Fruit fly (Drosophila melanogaster) whole organism, embryonic: ENCODE measurements around the gene CG15141.

Source experiments
- ATbp ChIP-seq: fragments of 200-800 bp; sonication (Bioruptor generic); optimal IDR thresholded peaks from 2 replicates; lab custom pipeline; 2017; ENCODE audit warnings: missing biosample characterization, mild to moderate bottlenecking, missing genetic modification characterization, missing genetic modification reagents
- Atf3 ChIP-seq: fragments of 200-800 bp; sonication (Bioruptor generic); optimal IDR thresholded peaks from 3 replicates; lab custom pipeline; 2016; ENCODE audit warnings: missing biosample characterization, missing genetic modification characterization
- Awh ChIP-seq: fragments of 200-800 bp; sonication (Bioruptor generic); IDR thresholded peaks from 2 replicates; pipeline ENCODE4, ENCODE4 v1.3.6; 2022; ENCODE audit warnings: missing biosample characterization, missing genetic modification characterization
- CG10959 ChIP-seq: fragments of 200-800 bp; sonication (Bioruptor generic); IDR thresholded peaks from 2 replicates; pipeline ENCODE4 v1.3.6; 2022; ENCODE audit warnings: missing biosample characterization, missing genetic modification characterization
- CG13123 ChIP-seq: fragments of 200-800 bp; sonication (Bioruptor generic); optimal IDR thresholded peaks from 2 replicates; lab custom pipeline; 2016; ENCODE audit warnings: missing biosample characterization, missing genetic modification characterization
- CG13287 ChIP-seq: fragments of 200-800 bp; sonication (Bioruptor generic); IDR thresholded peaks from 2 replicates; pipeline ENCODE4 v1.3.6; 2022; ENCODE audit warnings: missing biosample characterization, missing genetic modification characterization; ENCODE audit not compliant: partially characterized antibody
- CG13424 ChIP-seq: fragments of 200-800 bp; sonication (Bioruptor generic); optimal IDR thresholded peaks from 2 replicates; lab custom pipeline; 2019; ENCODE audit warnings: missing biosample characterization, mild to moderate bottlenecking, missing genetic modification characterization, moderate library complexity
- CG13894 ChIP-seq: fragments of 200-800 bp; sonication (Bioruptor generic); optimal IDR thresholded peaks from 3 replicates; lab custom pipeline; 2018; ENCODE audit warnings: missing biosample characterization, mild to moderate bottlenecking, missing genetic modification characterization, moderate library complexity
- CG14860 ChIP-seq: fragments of 200-800 bp; sonication (Bioruptor generic); IDR thresholded peaks from 3 replicates; pipeline ENCODE4 v1.3.6; 2022; ENCODE audit warnings: missing biosample characterization, missing genetic modification characterization; ENCODE audit not compliant: partially characterized antibody
- CG2202 ChIP-seq: fragments of 200-800 bp; sonication (Bioruptor generic); optimal IDR thresholded peaks from 2 replicates; lab custom pipeline; 2018; ENCODE audit warnings: missing biosample characterization, mild to moderate bottlenecking, missing genetic modification characterization
- CG31441 ChIP-seq: fragments of 200-800 bp; sonication (Bioruptor generic); IDR thresholded peaks from 2 replicates; pipeline ENCODE4 v1.3.6; 2022; ENCODE audit warnings: missing biosample characterization, missing genetic modification characterization
- CG3995 ChIP-seq: fragments of 200-800 bp; sonication (Bioruptor generic); optimal IDR thresholded peaks from 3 replicates; lab custom pipeline; 2016; ENCODE audit warnings: missing biosample characterization, missing genetic modification characterization
- CG4820 ChIP-seq: fragments of 200-800 bp; sonication (Bioruptor generic); optimal IDR thresholded peaks from 3 replicates; lab custom pipeline; 2016; ENCODE audit warnings: missing biosample characterization, missing genetic modification characterization
- CG6175 ChIP-seq: fragments of 200-800 bp; sonication (Bioruptor generic); IDR thresholded peaks from 3 replicates; pipeline ENCODE4 v1.3.6; 2022; ENCODE audit warnings: missing biosample characterization, missing genetic modification characterization
- CG7372 ChIP-seq: fragments of 200-800 bp; sonication (Bioruptor generic); IDR thresholded peaks from 2 replicates; pipeline ENCODE4 v1.3.6; 2022; ENCODE audit warnings: missing biosample characterization, missing genetic modification characterization
- CG7786 ChIP-seq: fragments of 200-800 bp; sonication (Bioruptor generic); optimal IDR thresholded peaks from 2 replicates; lab custom pipeline; 2016; ENCODE audit warnings: missing biosample characterization, missing genetic modification characterization
- CG8089 ChIP-seq: fragments of 200-800 bp; sonication (Bioruptor generic); optimal IDR thresholded peaks from 3 replicates; lab custom pipeline; 2016; ENCODE audit warnings: missing biosample characterization, missing genetic modification characterization
- CG9215 ChIP-seq: fragments of 200-800 bp; sonication (Bioruptor generic); IDR thresholded peaks from 2 replicates; pipeline ENCODE4 v1.3.6; 2022; ENCODE audit warnings: missing biosample characterization, missing genetic modification characterization
- CG9876 ChIP-seq: fragments of 200-800 bp; sonication (Bioruptor generic); optimal IDR thresholded peaks from 2 replicates; lab custom pipeline; 2016; ENCODE audit warnings: missing biosample characterization, missing genetic modification characterization
- CrebB ChIP-seq: fragments of 200-800 bp; sonication (Bioruptor generic); optimal IDR thresholded peaks from 3 replicates; lab custom pipeline; 2018; ENCODE audit warnings: missing biosample characterization, mild to moderate bottlenecking, missing genetic modification characterization
- Dfd ChIP-seq, 2 experiments: fragments of >200 bp; optimal IDR thresholded peaks; 2 replicates each; lab custom pipeline; 2017; ENCODE audit warnings: missing biosample characterization in 2 of 2, missing genetic modification characterization in 2 of 2
- Ets65A ChIP-seq: fragments of 200-800 bp; sonication (Bioruptor generic); peaks from one replicate; lab custom pipeline; 2016; ENCODE audit warnings: missing biosample characterization, missing genetic modification characterization
- NK7.1 ChIP-seq: fragments of 200-800 bp; sonication (Bioruptor generic); optimal IDR thresholded peaks from 3 replicates; lab custom pipeline; 2016; ENCODE audit warnings: missing biosample characterization, missing genetic modification characterization
- bcd ChIP-seq: fragments of 200-800 bp; sonication (Bioruptor generic); optimal IDR thresholded peaks from 2 replicates; lab custom pipeline; 2017; ENCODE audit warnings: missing biosample characterization, mild to moderate bottlenecking, missing genetic modification characterization
- crol ChIP-seq: fragments of 200-800 bp; sonication (Bioruptor generic); IDR thresholded peaks from 2 replicates; pipeline ENCODE4 v1.3.6; 2022; ENCODE audit warnings: missing biosample characterization, missing genetic modification characterization
- dimm ChIP-seq: fragments of 200-800 bp; sonication (Bioruptor generic); IDR thresholded peaks from 2 replicates; pipeline ENCODE4 v1.3.6; 2022; ENCODE audit warnings: missing biosample characterization, missing genetic modification characterization
- ftz-f1 ChIP-seq: fragments of 200-800 bp; sonication (Bioruptor generic); optimal IDR thresholded peaks from 2 replicates; lab custom pipeline; 2016; ENCODE audit warnings: missing biosample characterization, missing genetic modification characterization
- gsb ChIP-seq: fragments of 200-800 bp; sonication (Bioruptor generic); IDR thresholded peaks from 2 replicates; pipeline ENCODE4 v1.3.6; 2022; ENCODE audit warnings: missing biosample characterization, missing genetic modification characterization
- knrl ChIP-seq: fragments of 200-800 bp; sonication (Bioruptor generic); IDR thresholded peaks from 3 replicates; pipeline ENCODE4 v1.3.6; 2022; ENCODE audit warnings: missing biosample characterization, missing genetic modification characterization; ENCODE audit not compliant: partially characterized antibody
- mam ChIP-seq: fragments of 200-800 bp; sonication (Bioruptor generic); optimal IDR thresholded peaks from 3 replicates; lab custom pipeline; 2016; ENCODE audit warnings: missing biosample characterization, missing genetic modification characterization
- mirr ChIP-seq: fragments of 200-800 bp; sonication (Bioruptor generic); optimal IDR thresholded peaks from 3 replicates; lab custom pipeline; 2018; ENCODE audit warnings: missing biosample characterization, mild to moderate bottlenecking, missing genetic modification characterization
- nmo ChIP-seq: fragments of 200-800 bp; sonication (Bioruptor generic); optimal IDR thresholded peaks from 2 replicates; lab custom pipeline; 2018; ENCODE audit warnings: missing biosample characterization, mild to moderate bottlenecking, missing genetic modification characterization, moderate library complexity
- pfk ChIP-seq: fragments of 200-800 bp; sonication (Bioruptor generic); optimal IDR thresholded peaks from 2 replicates; lab custom pipeline; 2018; ENCODE audit warnings: missing biosample characterization, mild to moderate bottlenecking, missing genetic modification characterization, moderate library complexity
- unpg ChIP-seq: fragments of 200-800 bp; sonication (Bioruptor generic); optimal IDR thresholded peaks from 3 replicates; lab custom pipeline; 2018; ENCODE audit warnings: missing biosample characterization, mild to moderate bottlenecking, missing genetic modification characterization, moderate library complexity
- vvl ChIP-seq: fragments of 200-800 bp; sonication (Bioruptor generic); IDR thresholded peaks from 2 replicates; pipeline ENCODE4 v1.3.6; 2022; ENCODE audit warnings: missing biosample characterization, missing genetic modification characterization
- zen ChIP-seq: fragments of 200-800 bp; sonication (Bioruptor generic); optimal IDR thresholded peaks from 3 replicates; lab custom pipeline; 2018; ENCODE audit warnings: missing biosample characterization, mild to moderate bottlenecking, missing genetic modification characterization, moderate library complexity
- zen2 ChIP-seq: fragments of 200-800 bp; sonication (Bioruptor generic); IDR thresholded peaks from 3 replicates; pipeline ENCODE4 v1.3.6; 2022; ENCODE audit warnings: missing biosample characterization, missing genetic modification characterization; ENCODE audit not compliant: partially characterized antibody

The CG15141 gene

DNA sequence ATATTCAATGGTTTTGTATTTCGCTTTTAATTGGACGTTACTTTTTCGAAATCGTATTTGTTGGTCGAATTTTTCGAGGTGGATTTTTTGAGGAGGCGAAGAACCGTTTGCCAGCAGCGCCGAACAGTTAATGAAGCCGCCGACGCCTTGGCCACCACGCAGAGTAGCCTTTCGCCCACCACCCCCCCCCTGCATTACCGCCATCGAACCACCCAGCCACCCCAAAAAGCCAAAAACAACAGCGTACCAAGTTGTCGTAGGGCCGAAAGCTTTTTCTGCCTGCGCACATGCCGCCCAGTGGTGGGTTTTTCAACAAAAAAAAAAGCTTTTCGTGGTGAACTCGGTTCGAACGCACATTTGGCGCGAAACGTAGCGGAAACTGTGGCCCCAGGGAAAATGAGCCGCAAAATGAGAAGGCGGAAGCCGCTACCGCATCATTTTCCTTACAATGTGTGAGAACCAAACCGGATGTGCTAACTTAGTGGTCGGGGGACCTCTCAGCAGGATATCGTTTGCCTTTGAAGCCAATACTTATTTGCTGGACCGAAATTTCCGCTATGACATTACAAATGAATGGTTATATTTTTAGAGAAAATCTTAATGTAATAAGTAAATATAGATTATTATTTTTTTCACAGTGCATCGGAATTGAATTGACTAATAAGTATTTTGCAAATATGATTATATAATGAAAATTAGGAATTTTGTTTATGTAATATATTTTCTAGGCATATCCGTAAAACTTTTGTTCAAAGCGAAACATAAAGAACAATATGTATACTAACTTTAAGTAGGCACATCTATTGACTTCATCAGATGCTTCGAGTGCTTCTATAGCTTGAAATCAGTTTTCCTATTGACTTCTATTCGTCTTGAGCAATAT, 22.8 kb downstream of the CG15141 start, which contains the start of the genes Dif and CG5043 (continued):
- TF ChIP-seq Awh (GFP tag; lab: Robert Waterston, UW) (no peak), dimm (no peak), CG8089 (GFP tag; lab: Kevin White, UChicago) (no peak), CG6175 (no peak), zen2 (peak; percentile 60; the same call in 1 of the 3 replicates), CG31441 (GFP tag; lab: Robert Waterston, UW) (no peak), CrebB (tag; lab: Kevin White, UChicago) (no peak), vvl (GFP tag; lab: Robert Waterston, UW) (0 out of 2 replicates have a peak, but pooled peaks have one; percentile 50), CG13894 (tag; lab: Kevin White, UChicago) (no peak), CG13287 (GFP tag; lab: Robert Waterston, UW) (peak; percentile 31)

DNA sequence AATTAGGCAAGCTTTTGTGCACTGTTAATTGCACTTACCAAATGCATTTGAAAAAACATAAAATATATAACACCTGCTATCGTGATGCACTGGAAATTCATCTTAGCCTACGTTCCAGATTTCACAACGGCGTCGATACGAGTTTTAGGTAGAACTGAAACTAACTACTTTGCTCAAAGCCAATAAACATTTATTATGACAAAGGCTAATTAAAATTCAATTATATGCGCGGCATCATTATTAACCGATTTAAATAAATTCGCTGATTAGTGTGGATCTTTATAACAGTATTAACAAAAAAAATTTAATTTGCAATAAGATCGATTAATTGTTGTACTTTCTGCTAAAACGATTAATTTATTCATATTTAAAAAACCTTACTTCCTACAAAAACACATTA, 26.1 kb downstream of the CG15141 start, which contains the start of gene CG33928:
Gene CG33928 (minus strand): TSS at position 101 of the 400 bp plus-strand sequence.
- TF ChIP-seq zen (tag; lab: Kevin White, UChicago): no peak
- no peak for TF ChIP-seq gsb (GFP tag; lab: Robert Waterston, UW)
- TF ChIP-seq CG7786 (GFP tag; lab: Kevin White, UChicago): no peak
- no peak for TF ChIP-seq ATbp (GFP tag; lab: Kevin White, UChicago)
- TF ChIP-seq mam (GFP tag; lab: Kevin White, UChicago): no peak
- no peak for TF ChIP-seq CG7372 (GFP tag; lab: Robert Waterston, UW)
- no peak for TF ChIP-seq CG13123
- no peak for TF ChIP-seq Ets65A
- TF ChIP-seq ftz-f1 (GFP tag; lab: Kevin White, UChicago): no peak
- no peak for TF ChIP-seq CG10959 (GFP tag; lab: Robert Waterston, UW)
- no peak for TF ChIP-seq NK7.1 (GFP tag; lab: Kevin White, UChicago)
- TF ChIP-seq unpg (GFP tag; lab: Kevin White, UChicago): no peak
- TF ChIP-seq, all 482 proteins: peak for 0

DNA sequence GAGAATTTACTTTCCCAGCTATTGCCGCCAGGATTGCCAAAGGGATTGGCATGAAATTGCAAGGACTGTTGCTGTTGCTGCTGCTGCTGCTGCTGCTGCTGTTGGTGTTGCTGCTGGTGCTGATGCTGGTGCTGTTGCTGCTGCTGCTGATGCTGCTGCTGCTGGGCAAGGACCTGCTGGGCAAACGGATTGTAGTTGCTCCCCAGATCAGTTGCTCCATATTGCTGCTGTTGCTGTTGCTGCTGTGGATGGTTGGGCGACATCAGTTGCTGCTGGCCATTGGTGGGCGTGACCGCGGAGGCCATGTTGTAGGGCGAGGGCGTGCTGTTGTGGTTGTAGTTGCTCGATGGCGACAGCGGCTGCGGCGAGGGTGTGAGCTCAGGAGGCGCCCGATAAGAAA, 27.2 kb downstream of the CG15141 start:
- TF ChIP-seq Ets65A: peak; percentile 45
- no peak for TF ChIP-seq CG9215
- no peak for TF ChIP-seq CG14860 (GFP tag; lab: Robert Waterston, UW)
- TF ChIP-seq CG7372 (GFP tag; lab: Robert Waterston, UW): no peak
- no peak for TF ChIP-seq CG9876
- no peak for TF ChIP-seq pfk (GFP tag; lab: Kevin White, UChicago)
- no peak for TF ChIP-seq CG2202 (tag; lab: Kevin White, UChicago)
- TF ChIP-seq Atf3: no peak
- no peak for TF ChIP-seq bcd (GFP tag; lab: Kevin White, UChicago)
- TF ChIP-seq CG3995 (GFP tag; lab: Kevin White, UChicago): no peak
- no peak for TF ChIP-seq crol
- TF ChIP-seq CG4820 (GFP tag; lab: Kevin White, UChicago): no peak
- no peak for TF ChIP-seq mirr (GFP tag; lab: Kevin White, UChicago)
- no peak for TF ChIP-seq knrl (GFP tag; lab: Robert Waterston, UW)
- TF ChIP-seq Dfd (GFP tag; optimal IDR thresholded peaks at IDR 0.05; lab: Kevin White, UChicago): peak in 1 of 2 experiments; percentile 85
- no peak for TF ChIP-seq CG13424 (tag; lab: Kevin White, UChicago)
- no peak for TF ChIP-seq nmo (GFP tag; lab: Kevin White, UChicago)
